Worm (Caenorhabditis elegans) whole organism, L4/young adult: ENCODE measurements around the gene rabs-5.

Source experiments
- W03F9.2 ChIP-seq: fragments of 150-350 bp; optimal IDR thresholded peaks from 2 replicates; lab custom pipeline; 2014; ENCODE audit warnings: missing biosample characterization, missing genetic modification characterization
- dao-5 ChIP-seq: sonication (generic microtip); optimal IDR thresholded peaks from 2 replicates; lab custom pipeline; 2016; ENCODE audit warnings: missing genotype, missing genetic modification characterization, moderate library complexity, missing compliant biosample characterization
- him-1 ChIP-seq: sonication (generic microtip); optimal IDR thresholded peaks from 2 replicates; lab custom pipeline; 2016; ENCODE audit warnings: missing genotype, missing genetic modification reagents, missing genetic modification characterization, missing compliant biosample characterization

ce11 chrIV:8076511-8076910 is 30.9 kb downstream of the rabs-5 start:
- TF ChIP-seq him-1 (tag; lab: Kevin White, UChicago), result no peak
- TF ChIP-seq dao-5 (tag; lab: Kevin White, UChicago), result no peak
- TF ChIP-seq W03F9.2 (tag; lab: Kevin White, UChicago), result no peak
